Worm (Caenorhabditis elegans) whole organism, L4 larva: ENCODE data around the gene swd-2.1.
A peak's percentile ranks its signal among the peaks of the same experiment; 100 is the strongest.

Source experiments
- F10B5.3 ChIP-seq: sonication (generic microtip); optimal IDR thresholded peaks from 2 replicates; lab custom pipeline; 2016; ENCODE audit warnings: mild to moderate bottlenecking, missing genetic modification characterization, missing compliant biosample characterization
- T20F7.1 ChIP-seq: fragments of 200-800 bp; sonication (Bioruptor generic); optimal IDR thresholded peaks from 2 replicates; lab custom pipeline; 2018; ENCODE audit warnings: mild to moderate bottlenecking, missing genetic modification characterization, missing compliant biosample characterization
- Y105C5A.15 ChIP-seq: fragments of 200-800 bp; sonication (Bioruptor generic); IDR thresholded peaks from 2 replicates; pipeline ENCODE4 v1.3.6; 2022; ENCODE audit warnings: missing genetic modification characterization, missing compliant biosample characterization
- Y75B8A.6 ChIP-seq: fragments of 200-800 bp; sonication (Bioruptor generic); IDR thresholded peaks from 2 replicates; pipeline ENCODE4 v1.3.6; 2022; ENCODE audit warnings: missing genetic modification reagents, missing genetic modification characterization, missing compliant biosample characterization
- ZK337.2 ChIP-seq: fragments of 200-800 bp; sonication (Bioruptor generic); IDR thresholded peaks from 2 replicates; pipeline ENCODE4 v1.3.6; 2022; ENCODE audit warnings: missing genetic modification reagents, missing genetic modification characterization, missing compliant biosample characterization
- aly-2 ChIP-seq: sonication (generic microtip); optimal IDR thresholded peaks from 2 replicates; lab custom pipeline; 2018; ENCODE audit warnings: missing biosample characterization, missing genetic modification characterization
- attf-4 ChIP-seq: sonication (generic microtip); optimal IDR thresholded peaks from 3 replicates; lab custom pipeline; 2017; ENCODE audit warnings: missing biosample characterization, missing genetic modification characterization
- ceh-20 ChIP-seq: fragments of 200-800 bp; sonication (Bioruptor generic); IDR thresholded peaks from 2 replicates; pipeline ENCODE4 v1.3.6; 2022; ENCODE audit warnings: missing genetic modification reagents, missing genetic modification characterization, missing compliant biosample characterization
- ceh-28 ChIP-seq: fragments of 150-350 bp; optimal IDR thresholded peaks from 2 replicates; lab custom pipeline; 2014; ENCODE audit warnings: missing biosample characterization, missing genetic modification reagents, missing genetic modification characterization
- ceh-44 ChIP-seq: fragments of 200-800 bp; sonication (Bioruptor generic); IDR thresholded peaks from 2 replicates; pipeline ENCODE4 v1.3.6; 2022; ENCODE audit warnings: missing genetic modification reagents, missing genetic modification characterization, missing compliant biosample characterization
- ceh-62 ChIP-seq: sonication (generic microtip); optimal IDR thresholded peaks from 2 replicates; lab custom pipeline; 2017; ENCODE audit warnings: missing biosample characterization, missing genetic modification characterization
- daf-16 ChIP-seq, 3 experiments: sonication (generic microtip); optimal IDR thresholded peaks; 2 replicates each; lab custom pipeline; 2016 to 2017; ENCODE audit warnings: missing genetic modification characterization in 3 of 3, missing genetic modification reagents in 3 of 3, mild to moderate bottlenecking in 2 of 3, missing compliant biosample characterization in 2 of 3, missing biosample characterization in 1 of 3, moderate library complexity in 1 of 3
- daf-8 ChIP-seq: fragments of 200-800 bp; sonication (Bioruptor generic); IDR thresholded peaks from 2 replicates; pipeline ENCODE4 v1.3.6; 2022; ENCODE audit warnings: missing genetic modification characterization, missing compliant biosample characterization
- egl-43 ChIP-seq: fragments of 200-800 bp; sonication (Bioruptor generic); IDR thresholded peaks from 2 replicates; pipeline ENCODE4 v1.3.6; 2022; ENCODE audit warnings: missing genetic modification reagents, missing genetic modification characterization, missing compliant biosample characterization
- fkh-10 ChIP-seq: fragments of 150-350 bp; optimal IDR thresholded peaks from 2 replicates; lab custom pipeline; 2014; ENCODE audit warnings: missing biosample characterization, missing genetic modification reagents, missing genetic modification characterization
- hmg-1.1 ChIP-seq: fragments of 200-800 bp; sonication (Bioruptor generic); IDR thresholded peaks from 2 replicates; pipeline ENCODE4 v1.3.6; 2022; ENCODE audit warnings: missing genetic modification reagents, missing genetic modification characterization, missing compliant biosample characterization
- madf-5 ChIP-seq, 2 experiments: fragments of 200-800 bp; sonication (Bioruptor generic); IDR thresholded peaks; 2 replicates each; pipeline ENCODE4 v1.3.6; 2022; ENCODE audit warnings: missing compliant biosample characterization in 2 of 2, missing genetic modification characterization in 2 of 2
- mdl-1 ChIP-seq, 2 experiments: fragments of 150-350 bp in 1 of 2; sonication (generic microtip) in 1 of 2; optimal IDR thresholded peaks; 2 replicates each; lab custom pipeline; 2014 to 2017; ENCODE audit warnings: missing biosample characterization in 2 of 2, missing genetic modification characterization in 2 of 2
- mes-2 ChIP-seq: sonication (generic microtip); optimal IDR thresholded peaks from 2 replicates; lab custom pipeline; 2016; ENCODE audit warnings: missing genotype, mild to moderate bottlenecking, missing genetic modification characterization, missing compliant biosample characterization; ENCODE audit not compliant: poor library complexity, severe bottlenecking
- mxl-2 ChIP-seq: fragments of 200-800 bp; sonication (Bioruptor generic); conservative IDR thresholded peaks from 2 replicates; pipeline ENCODE4 v1.3.6; 2022; ENCODE audit warnings: missing genetic modification reagents, missing genetic modification characterization, missing compliant biosample characterization
- nhr-10 ChIP-seq: fragments of 150-350 bp; optimal IDR thresholded peaks from 2 replicates; lab custom pipeline; 2014; ENCODE audit warnings: missing biosample characterization, missing genetic modification characterization
- nhr-111 ChIP-seq: fragments of 200-800 bp; sonication (Bioruptor generic); optimal IDR thresholded peaks from 2 replicates; lab custom pipeline; 2018; ENCODE audit warnings: mild to moderate bottlenecking, missing genetic modification characterization, missing compliant biosample characterization
- nhr-28 ChIP-seq: fragments of 150-350 bp; optimal IDR thresholded peaks from 2 replicates; lab custom pipeline; 2014; ENCODE audit warnings: missing biosample characterization, missing genetic modification characterization
- nhr-42 ChIP-seq: fragments of 200-800 bp; sonication (Bioruptor generic); IDR thresholded peaks from 2 replicates; pipeline ENCODE4 v1.3.6; 2022; ENCODE audit warnings: missing genetic modification characterization, missing compliant biosample characterization
- nhr-48 ChIP-seq: sonication (generic microtip); optimal IDR thresholded peaks from 2 replicates; lab custom pipeline; 2016; ENCODE audit warnings: mild to moderate bottlenecking, missing genetic modification characterization, missing compliant biosample characterization
- pha-4 ChIP-seq, 2 experiments: fragments of 150-350 bp in 1 of 2; fragments of 200-800 bp in 1 of 2; sonication (Bioruptor generic) in 1 of 2; IDR thresholded peaks in 1 of 2; optimal IDR thresholded peaks in 1 of 2; 2 replicates each; pipeline versions ENCODE4 v1.3.6 to Lab custom; 2014 to 2022; ENCODE audit warnings: missing genetic modification characterization in 2 of 2, missing genetic modification reagents in 2 of 2, missing biosample characterization in 1 of 2, missing compliant biosample characterization in 1 of 2
- rbr-2 ChIP-seq: sonication (generic microtip); optimal IDR thresholded peaks from 2 replicates; lab custom pipeline; 2016; ENCODE audit warnings: missing genotype, missing genetic modification characterization, missing compliant biosample characterization
- saeg-2 ChIP-seq: fragments of 200-800 bp; sonication (Bioruptor generic); IDR thresholded peaks from 2 replicates; pipeline ENCODE4 v1.3.6; 2022; ENCODE audit warnings: missing genetic modification reagents, missing genetic modification characterization, missing compliant biosample characterization
- set-16 ChIP-seq: fragments of 200-800 bp; sonication (Bioruptor generic); IDR thresholded peaks from 2 replicates; pipeline ENCODE4 v1.3.6; 2022; ENCODE audit warnings: missing genetic modification reagents, missing genetic modification characterization, missing compliant biosample characterization
- skn-1 ChIP-seq: fragments of 150-350 bp; optimal IDR thresholded peaks from 2 replicates; lab custom pipeline; 2014; ENCODE audit warnings: missing biosample characterization, missing genetic modification characterization
- spr-1 ChIP-seq: sonication (generic microtip); optimal IDR thresholded peaks from 2 replicates; lab custom pipeline; 2016; ENCODE audit warnings: mild to moderate bottlenecking, missing genetic modification characterization, missing compliant biosample characterization
- unc-130 ChIP-seq: sonication (generic microtip); optimal IDR thresholded peaks from 2 replicates; lab custom pipeline; 2016; ENCODE audit warnings: missing genetic modification reagents, missing genetic modification characterization, missing compliant biosample characterization
- unc-39 ChIP-seq: sonication (generic microtip); optimal IDR thresholded peaks from 2 replicates; lab custom pipeline; 2017; ENCODE audit warnings: missing biosample characterization, missing genetic modification characterization
- zag-1 ChIP-seq: fragments of 150-350 bp; optimal IDR thresholded peaks from 2 replicates; lab custom pipeline; 2014; ENCODE audit warnings: missing biosample characterization, missing genetic modification characterization
- zip-2 ChIP-seq: fragments of 150-350 bp; optimal IDR thresholded peaks from 2 replicates; lab custom pipeline; 2014; ENCODE audit warnings: missing biosample characterization, missing genetic modification characterization
- ztf-7 ChIP-seq: fragments of 150-350 bp; optimal IDR thresholded peaks from 2 replicates; lab custom pipeline; 2014; ENCODE audit warnings: missing biosample characterization, missing genetic modification characterization

Gene swd-2.1

DNA sequence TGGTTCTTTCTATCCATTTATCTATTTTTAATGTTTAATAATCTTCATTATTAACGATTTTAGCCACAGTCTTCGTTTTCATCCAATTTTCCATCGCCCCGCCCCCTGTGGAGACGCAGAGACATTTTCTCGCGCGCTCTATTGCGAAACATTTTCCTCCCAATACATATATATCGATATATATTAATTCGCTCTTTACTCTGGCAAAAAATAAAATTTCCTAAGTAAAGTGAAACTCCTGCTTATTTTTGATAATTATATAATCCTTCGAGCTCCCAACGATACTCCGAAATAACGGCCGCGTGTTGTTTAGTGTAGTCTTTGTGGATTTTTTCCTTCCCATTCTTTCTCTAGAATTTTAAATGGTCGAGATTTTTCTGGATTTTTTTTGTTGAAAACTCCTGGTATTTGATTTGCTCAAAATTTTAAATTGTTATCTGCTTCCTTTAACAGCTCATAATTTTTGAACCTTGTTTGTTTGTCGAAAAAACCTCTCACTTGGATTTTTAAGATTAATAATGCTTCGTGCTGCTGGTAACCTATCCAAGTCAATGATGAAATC, 47.3 kb upstream of the swd-2.1 start, which contains the start of gene sucg-1:
Gene sucg-1, plus strand, starts transcription at position 512 of the 562 bp plus-strand sequence.
- TF ChIP-seq T20F7.1 (GFP tag; lab: Kevin White, UChicago) (peak; percentile 82), daf-16 (GFP tag; optimal IDR thresholded peaks at IDR 0.05; lab: Kevin White, UChicago) (no peak), daf-16 (tag; optimal IDR thresholded peaks at IDR 0.05; lab: Kevin White, UChicago) (no peak)

DNA sequence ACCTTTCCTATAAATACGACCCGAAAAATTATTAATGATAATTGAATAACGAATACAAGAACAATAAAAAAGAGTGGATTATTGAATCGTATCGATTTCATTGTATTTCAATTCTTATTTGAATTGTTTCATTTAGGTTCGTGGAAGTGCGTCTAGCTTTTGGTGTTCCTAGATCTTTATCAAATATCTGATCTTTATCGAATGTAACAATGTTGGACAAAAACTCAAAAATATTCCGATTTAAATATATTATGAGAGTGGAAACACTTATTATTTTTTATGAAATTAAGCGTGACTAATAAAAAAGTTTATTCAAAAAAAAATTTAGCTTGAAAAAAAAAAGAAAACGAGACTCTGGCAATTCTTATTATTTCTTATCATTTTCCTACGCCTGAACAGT, 43.9 kb upstream of the swd-2.1 start, which contains the start of the genes C50F7.9 and C50F7.3:
Gene C50F7.9, minus strand, starts transcription at position 101 of the 400 bp plus-strand sequence.
Gene C50F7.3, plus strand, starts transcription at position 370 of the 400 bp plus-strand sequence.
- TF ChIP-seq attf-4 (tag; lab: Kevin White, UChicago) (no peak), nhr-48 (tag; lab: Kevin White, UChicago) (no peak), zag-1 (tag; lab: Kevin White, UChicago) (no peak), mxl-2 (GFP tag; lab: Robert Waterston, UW) (no peak), pha-4 (GFP tag; IDR thresholded peaks at IDR 0.05; lab: Robert Waterston, UW) (no peak), pha-4 (tag; optimal IDR thresholded peaks at IDR 0.05; lab: Kevin White, UChicago) (no peak), Y75B8A.6 (GFP tag; lab: Robert Waterston, UW) (no peak), ceh-28 (tag; lab: Kevin White, UChicago) (no peak), ceh-20 (GFP tag; lab: Robert Waterston, UW) (no peak), ZK337.2 (GFP tag; lab: Robert Waterston, UW) (no peak), set-16 (GFP tag; lab: Robert Waterston, UW) (no peak), saeg-2 (GFP tag; lab: Robert Waterston, UW) (no peak), mes-2 (no peak), nhr-28 (tag; lab: Kevin White, UChicago) (no peak), rbr-2 (tag; lab: Kevin White, UChicago) (no peak), hmg-1.1 (GFP tag; lab: Robert Waterston, UW) (no peak), F10B5.3 (tag; lab: Kevin White, UChicago) (no peak), daf-8 (GFP tag; lab: Robert Waterston, UW) (no peak), skn-1 (no peak), fkh-10 (no peak)

DNA sequence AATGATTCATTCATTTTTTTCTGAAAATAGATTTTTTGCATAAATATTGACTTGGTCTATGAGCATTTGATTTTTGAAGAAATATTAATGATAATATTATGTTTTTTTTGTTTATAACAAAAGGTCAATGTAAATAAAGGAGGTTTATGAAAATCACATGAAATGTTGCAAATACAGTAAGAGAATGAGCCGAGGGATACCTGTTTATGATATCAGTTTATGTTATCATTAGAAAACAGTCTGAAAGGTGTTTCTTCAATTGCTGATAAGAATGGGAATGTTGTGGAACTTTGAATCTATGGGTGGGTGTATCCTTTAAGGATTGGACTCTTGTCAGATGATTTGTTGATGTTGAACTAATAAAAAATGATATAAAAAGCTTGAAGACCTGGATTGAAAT, 41.7 kb upstream of the swd-2.1 start:
- TF ChIP-seq daf-16 (GFP tag; optimal IDR thresholded peaks at IDR 0.05; lab: Kevin White, UChicago) = no peak
- TF ChIP-seq daf-16 (tag; optimal IDR thresholded peaks at IDR 0.05; lab: Kevin White, UChicago) = peak; percentile 93
- no peak for TF ChIP-seq ceh-28 (tag; lab: Kevin White, UChicago)
- no peak for TF ChIP-seq mdl-1 (tag; optimal IDR thresholded peaks at IDR 0.05; lab: Kevin White, UChicago)
- no peak for TF ChIP-seq Y105C5A.15
- TF ChIP-seq madf-5 (GFP tag; IDR thresholded peaks at IDR 0.05; lab: Robert Waterston, UW) = no peak
- TF ChIP-seq nhr-111 (GFP tag; lab: Kevin White, UChicago) = no peak
- no peak for TF ChIP-seq ceh-62 (tag; lab: Kevin White, UChicago)
- TF ChIP-seq unc-130 = no peak

DNA sequence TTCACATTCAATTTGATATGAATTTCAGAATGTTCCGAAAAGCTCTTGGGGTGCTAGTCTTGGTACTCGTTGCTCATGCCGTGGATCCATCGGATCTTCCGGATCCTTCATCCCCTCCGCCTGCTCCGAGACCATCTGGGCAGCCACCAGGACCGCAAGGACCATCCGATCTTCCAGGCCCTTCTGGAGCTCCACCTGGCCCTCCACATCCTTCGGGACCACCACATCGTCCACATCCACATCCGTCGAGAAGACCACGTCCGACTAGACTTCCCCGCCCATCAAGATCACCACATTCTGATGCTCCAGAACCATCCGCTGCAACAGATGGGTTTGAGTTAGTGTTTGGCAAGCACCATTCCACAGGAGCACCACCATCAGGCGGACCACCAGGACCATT, 41.2 kb upstream of the swd-2.1 start, which contains the start of gene clx-1:
Gene clx-1, plus strand, starts transcription at position 30 of the 400 bp plus-strand sequence.
- no peak for TF ChIP-seq egl-43
- TF ChIP-seq set-16 (GFP tag; lab: Robert Waterston, UW) = peak; percentile 91

DNA sequence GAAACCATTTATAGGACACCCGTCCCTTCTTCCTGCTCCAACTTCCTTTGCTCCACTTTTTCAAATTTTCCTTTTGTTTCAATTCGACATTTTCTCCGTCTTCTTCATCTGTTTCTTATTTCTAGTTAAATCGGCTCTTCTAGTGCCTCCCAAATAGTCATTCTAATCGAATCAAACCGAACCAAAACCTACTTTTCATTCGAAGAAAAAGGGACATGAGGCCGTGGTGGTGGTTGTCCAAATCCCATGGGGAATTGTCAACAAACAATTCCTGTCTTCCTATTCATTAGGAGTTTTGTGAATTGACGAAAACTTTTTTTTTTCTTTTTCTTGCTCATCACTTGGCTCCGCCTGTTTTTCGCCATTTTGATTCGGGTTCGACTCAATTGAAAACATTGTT, 39.2 kb upstream of the swd-2.1 start:
- no peak for TF ChIP-seq ztf-7
- no peak for TF ChIP-seq nhr-42 (GFP tag; lab: Robert Waterston, UW)
- TF ChIP-seq nhr-10 (tag; lab: Kevin White, UChicago) = no peak
- TF ChIP-seq zag-1 (tag; lab: Kevin White, UChicago) = no peak
- TF ChIP-seq unc-39 = no peak
- TF ChIP-seq aly-2 (tag; lab: Kevin White, UChicago) = no peak
- TF ChIP-seq ceh-44 (GFP tag; lab: Robert Waterston, UW) = no peak
- TF ChIP-seq zip-2 (tag; lab: Kevin White, UChicago) = no peak
- no peak for TF ChIP-seq spr-1 (tag; lab: Kevin White, UChicago)
- TF ChIP-seq, all 104 proteins: peak for 0
